Fruit fly (Drosophila melanogaster) whole organism, embryonic: ENCODE measurements around the gene SelT.

Experiments
- Atf6 ChIP-seq: fragments of 200-800 bp; sonication (Bioruptor generic); IDR thresholded peaks from 2 replicates; pipeline ENCODE4 v1.3.6; 2022; ENCODE audit warnings: missing biosample characterization, missing genetic modification characterization
- Bteb2 ChIP-seq: fragments of 200-800 bp; sonication (Bioruptor generic); optimal IDR thresholded peaks from 2 replicates; lab custom pipeline; 2016; ENCODE audit warnings: missing biosample characterization, missing genetic modification characterization
- CG10431 ChIP-seq: fragments of 200-800 bp; sonication (Bioruptor generic); optimal IDR thresholded peaks from 3 replicates; lab custom pipeline; 2018; ENCODE audit warnings: missing biosample characterization, mild to moderate bottlenecking, missing genetic modification characterization
- CG10543 ChIP-seq: fragments of 200-800 bp; sonication (Bioruptor generic); optimal IDR thresholded peaks from 3 replicates; lab custom pipeline; 2017; ENCODE audit warnings: missing biosample characterization, mild to moderate bottlenecking, missing genetic modification characterization, moderate library complexity
- CG11504 ChIP-seq: fragments of 200-800 bp; sonication (Bioruptor generic); optimal IDR thresholded peaks from 3 replicates; lab custom pipeline; 2019; ENCODE audit warnings: missing biosample characterization, mild to moderate bottlenecking, missing genetic modification characterization, moderate library complexity
- CG11696 ChIP-seq: fragments of 200-800 bp; sonication (Bioruptor generic); IDR thresholded peaks from 2 replicates; pipeline ENCODE4 v1.3.6; 2022; ENCODE audit warnings: missing biosample characterization, missing genetic modification characterization
- CG12236 ChIP-seq: fragments of 200-800 bp; sonication (Bioruptor generic); optimal IDR thresholded peaks from 2 replicates; lab custom pipeline; 2016; ENCODE audit warnings: missing biosample characterization, missing genetic modification characterization
- CG12942 ChIP-seq: fragments of 200-800 bp; sonication (Bioruptor generic); optimal IDR thresholded peaks from 3 replicates; lab custom pipeline; 2016; ENCODE audit warnings: missing biosample characterization, missing genetic modification characterization
- CG14860 ChIP-seq: fragments of 200-800 bp; sonication (Bioruptor generic); IDR thresholded peaks from 3 replicates; pipeline ENCODE4 v1.3.6; 2022; ENCODE audit warnings: missing biosample characterization, missing genetic modification characterization; ENCODE audit not compliant: partially characterized antibody
- CG14965 ChIP-seq: fragments of 200-800 bp; sonication (Bioruptor generic); optimal IDR thresholded peaks from 2 replicates; lab custom pipeline; 2016; ENCODE audit warnings: missing biosample characterization, missing genetic modification characterization, borderline replicate concordance
- CG18262 ChIP-seq: fragments of 200-800 bp; optimal IDR thresholded peaks from 3 replicates; lab custom pipeline; 2019; ENCODE audit warnings: missing biosample characterization, mild to moderate bottlenecking, missing genetic modification characterization, moderate library complexity
- CG1832 ChIP-seq: fragments of 200-800 bp; sonication (Bioruptor generic); optimal IDR thresholded peaks from 2 replicates; lab custom pipeline; 2017; ENCODE audit warnings: missing biosample characterization, mild to moderate bottlenecking, missing genetic modification characterization, inconsistent platforms
- CG42726 ChIP-seq: fragments of 200-800 bp; sonication (Bioruptor generic); IDR thresholded peaks from 2 replicates; pipeline ENCODE4 v1.3.6; 2022; ENCODE audit warnings: missing biosample characterization, missing genetic modification characterization; ENCODE audit not compliant: partially characterized antibody
- CG6175 ChIP-seq: fragments of 200-800 bp; sonication (Bioruptor generic); IDR thresholded peaks from 3 replicates; pipeline ENCODE4 v1.3.6; 2022; ENCODE audit warnings: missing biosample characterization, missing genetic modification characterization
- CG6765 ChIP-seq: fragments of 200-800 bp; sonication (Bioruptor generic); optimal IDR thresholded peaks from 3 replicates; lab custom pipeline; 2017; ENCODE audit warnings: missing biosample characterization, mild to moderate bottlenecking, missing genetic modification characterization
- CG7928 ChIP-seq: fragments of 200-800 bp; sonication (Bioruptor generic); optimal IDR thresholded peaks from 2 replicates; lab custom pipeline; 2017; ENCODE audit warnings: missing biosample characterization, mild to moderate bottlenecking, missing genetic modification characterization
- CG9437 ChIP-seq: fragments of 200-800 bp; sonication (Bioruptor generic); optimal IDR thresholded peaks from 2 replicates; lab custom pipeline; 2018; ENCODE audit warnings: missing biosample characterization, mild to moderate bottlenecking, missing genetic modification characterization
- CG9727 ChIP-seq: fragments of 200-800 bp; sonication (Bioruptor generic); optimal IDR thresholded peaks from 3 replicates; lab custom pipeline; 2017; ENCODE audit warnings: missing biosample characterization, mild to moderate bottlenecking, missing genetic modification characterization
- CG9876 ChIP-seq: fragments of 200-800 bp; sonication (Bioruptor generic); optimal IDR thresholded peaks from 2 replicates; lab custom pipeline; 2016; ENCODE audit warnings: missing biosample characterization, missing genetic modification characterization
- CkIIα-i1 ChIP-seq: fragments of 200-800 bp; sonication (Bioruptor generic); IDR thresholded peaks from 2 replicates; pipeline ENCODE4 v1.3.6; 2022; ENCODE audit warnings: missing biosample characterization, missing genetic modification characterization
- Dfd ChIP-seq, 2 experiments: fragments of >200 bp; optimal IDR thresholded peaks; 2 replicates each; lab custom pipeline; 2017; ENCODE audit warnings: missing biosample characterization in 2 of 2, missing genetic modification characterization in 2 of 2
- Elba2 ChIP-seq: fragments of 200-800 bp; sonication (Bioruptor generic); optimal IDR thresholded peaks from 3 replicates; lab custom pipeline; 2016; ENCODE audit warnings: missing biosample characterization, missing genetic modification characterization
- GATAe ChIP-seq: fragments of 200-800 bp; sonication (Bioruptor generic); conservative IDR thresholded peaks from 2 replicates; pipeline ENCODE4 v1.3.6; 2022; ENCODE audit warnings: missing biosample characterization, missing genetic modification characterization
- H15 ChIP-seq: fragments of 200-800 bp; sonication (Bioruptor generic); IDR thresholded peaks from 3 replicates; pipeline ENCODE4 v1.3.6; 2022; ENCODE audit warnings: missing biosample characterization, missing genetic modification characterization
- HmgZ ChIP-seq: fragments of 200-800 bp; sonication (Bioruptor generic); optimal IDR thresholded peaks from 2 replicates; lab custom pipeline; 2018; ENCODE audit warnings: missing biosample characterization, mild to moderate bottlenecking, missing genetic modification characterization
- Myb ChIP-seq: fragments of 200-800 bp; sonication (Bioruptor generic); optimal IDR thresholded peaks from 2 replicates; lab custom pipeline; 2016; ENCODE audit warnings: missing biosample characterization, missing genetic modification characterization
- NFAT ChIP-seq: fragments of 200-800 bp; sonication (Bioruptor generic); IDR thresholded peaks from 2 replicates; pipeline ENCODE4 v1.3.6; 2022; ENCODE audit warnings: missing biosample characterization, missing genetic modification characterization
- Sox100B ChIP-seq: fragments of 200-800 bp; sonication (Bioruptor generic); optimal IDR thresholded peaks from 3 replicates; lab custom pipeline; 2018; ENCODE audit warnings: missing biosample characterization, mild to moderate bottlenecking, missing genetic modification characterization
- TFAM ChIP-seq: fragments of 200-800 bp; sonication (Bioruptor generic); optimal IDR thresholded peaks from 2 replicates; lab custom pipeline; 2017; ENCODE audit warnings: missing biosample characterization, missing genetic modification characterization, inconsistent platforms
- Tbp ChIP-seq: fragments of >200 bp; optimal IDR thresholded peaks from 2 replicates; lab custom pipeline; 2018; ENCODE audit warnings: missing biosample characterization, missing genetic modification characterization
- ap ChIP-seq: fragments of 200-800 bp; sonication (Bioruptor generic); IDR thresholded peaks from 2 replicates; pipeline ENCODE4 v1.3.6; 2022; ENCODE audit warnings: missing biosample characterization, missing genetic modification characterization
- caup ChIP-seq: fragments of 200-800 bp; sonication (Bioruptor generic); optimal IDR thresholded peaks from 3 replicates; lab custom pipeline; 2017; ENCODE audit warnings: missing biosample characterization, mild to moderate bottlenecking, missing genetic modification characterization, moderate library complexity; ENCODE audit not compliant: severe bottlenecking
- chm ChIP-seq: fragments of 200-800 bp; sonication (Bioruptor generic); IDR thresholded peaks from 2 replicates; pipeline ENCODE4 v1.3.6; 2022; ENCODE audit warnings: missing biosample characterization, missing genetic modification characterization
- da ChIP-seq: fragments of 200-800 bp; sonication (Bioruptor generic); optimal IDR thresholded peaks from 2 replicates; lab custom pipeline; 2016; ENCODE audit warnings: missing biosample characterization, missing genetic modification characterization
- fd102C ChIP-seq: fragments of 200-800 bp; sonication (Bioruptor generic); optimal IDR thresholded peaks from 2 replicates; lab custom pipeline; 2018; ENCODE audit warnings: missing biosample characterization, mild to moderate bottlenecking, missing genetic modification characterization, moderate library complexity
- gt ChIP-seq: fragments of 200-800 bp; sonication (Bioruptor generic); IDR thresholded peaks from 2 replicates; pipeline ENCODE4 v1.3.6; 2022; ENCODE audit warnings: missing biosample characterization, missing genetic modification characterization
- ind ChIP-seq: fragments of 200-800 bp; sonication (Bioruptor generic); optimal IDR thresholded peaks from 3 replicates; lab custom pipeline; 2016; ENCODE audit warnings: missing biosample characterization, missing genetic modification characterization
- insv ChIP-seq, 2 experiments: fragments of 200-800 bp; sonication (Bioruptor generic); optimal IDR thresholded peaks; 3 replicates each; lab custom pipeline; 2016 to 2018; ENCODE audit warnings: missing biosample characterization in 2 of 2, missing genetic modification characterization in 2 of 2
- lbe ChIP-seq: fragments of 200-800 bp; sonication (Bioruptor generic); optimal IDR thresholded peaks from 2 replicates; lab custom pipeline; 2016; ENCODE audit warnings: missing biosample characterization, mild to moderate bottlenecking, missing genetic modification characterization
- maf-S ChIP-seq: fragments of 200-800 bp; sonication (Bioruptor generic); optimal IDR thresholded peaks from 2 replicates; lab custom pipeline; 2016; ENCODE audit warnings: missing biosample characterization, missing genetic modification characterization
- mirr ChIP-seq: fragments of 200-800 bp; sonication (Bioruptor generic); optimal IDR thresholded peaks from 3 replicates; lab custom pipeline; 2018; ENCODE audit warnings: missing biosample characterization, mild to moderate bottlenecking, missing genetic modification characterization
- phol ChIP-seq: fragments of 200-800 bp; sonication (Bioruptor generic); optimal IDR thresholded peaks from 3 replicates; lab custom pipeline; 2018; ENCODE audit warnings: missing biosample characterization, mild to moderate bottlenecking, missing genetic modification characterization, moderate library complexity
- pita ChIP-seq: fragments of 200-800 bp; sonication (Bioruptor generic); optimal IDR thresholded peaks from 2 replicates; lab custom pipeline; 2017; ENCODE audit warnings: missing biosample characterization, mild to moderate bottlenecking, missing genetic modification characterization
- ranshi ChIP-seq: fragments of 200-800 bp; sonication (Bioruptor generic); IDR thresholded peaks from 2 replicates; pipeline ENCODE4 v1.3.6; 2022; ENCODE audit warnings: missing biosample characterization, missing genetic modification characterization
- sim ChIP-seq: fragments of 200-800 bp; sonication (Bioruptor generic); IDR thresholded peaks from 2 replicates; pipeline ENCODE4 v1.3.6; 2022; ENCODE audit warnings: missing biosample characterization, missing genetic modification characterization
- slou ChIP-seq: fragments of 200-800 bp; sonication (Bioruptor generic); optimal IDR thresholded peaks from 3 replicates; lab custom pipeline; 2016; ENCODE audit warnings: missing biosample characterization, missing genetic modification characterization
- sug ChIP-seq: fragments of 200-800 bp; optimal IDR thresholded peaks from 2 replicates; lab custom pipeline; 2019; ENCODE audit warnings: missing biosample characterization, mild to moderate bottlenecking, missing genetic modification characterization, moderate library complexity
- wdn ChIP-seq: fragments of 200-800 bp; sonication (Bioruptor generic); IDR thresholded peaks from 2 replicates; pipeline ENCODE4 v1.3.6; 2022; ENCODE audit warnings: missing biosample characterization, missing genetic modification characterization
- zf30C ChIP-seq: fragments of 200-800 bp; sonication (Bioruptor generic); optimal IDR thresholded peaks from 3 replicates; lab custom pipeline; 2018; ENCODE audit warnings: missing biosample characterization, mild to moderate bottlenecking, missing genetic modification characterization
- zfh1 ChIP-seq: fragments of 200-800 bp; sonication (Bioruptor generic); IDR thresholded peaks from 3 replicates; pipeline ENCODE4 v1.3.6; 2022; ENCODE audit warnings: missing biosample characterization, missing genetic modification characterization

The SelT gene

dm6 chr2L:5009306-5010030 lies 1.3 kb upstream of the SelT start, which contains the start of gene Rtnl1 (continued):
- TF ChIP-seq Atf6 (GFP tag; lab: Robert Waterston, UW) (no peak), Dfd (GFP tag; optimal IDR thresholded peaks at IDR 0.05; lab: Kevin White, UChicago) (no peak), wdn (GFP tag; lab: Robert Waterston, UW) (no peak), TFAM (no peak), CkIIα-i1 (no peak), Tbp (GFP tag; lab: Kevin White, UChicago) (peak; percentile 44), caup (peak; percentile 8), insv (GFP tag; optimal IDR thresholded peaks at IDR 0.05; lab: Kevin White, UChicago) (peak; percentile 87 to 98), slou (GFP tag; lab: Kevin White, UChicago) (no peak), mirr (GFP tag; lab: Kevin White, UChicago) (no peak), CG14965 (GFP tag; lab: Kevin White, UChicago) (no peak), CG9727 (GFP tag; lab: Kevin White, UChicago) (peak; percentile 25), CG6175 (0 out of 3 replicates have a peak, but pooled peaks have one; percentile 7), NFAT (GFP tag; lab: Robert Waterston, UW) (peak; percentile 53; the same call in 1 of the 2 replicates), CG6765 (GFP tag; lab: Kevin White, UChicago) (no peak), GATAe (GFP tag; lab: Robert Waterston, UW) (no peak), fd102C (GFP tag; lab: Kevin White, UChicago) (no peak), maf-S (GFP tag; lab: Kevin White, UChicago) (peak; percentile 2), CG10431 (GFP tag; lab: Kevin White, UChicago) (no peak), CG12236 (no peak), zfh1 (GFP tag; lab: Robert Waterston, UW) (no peak), CG12942 (GFP tag; lab: Kevin White, UChicago) (no peak), sug (tag; lab: Kevin White, UChicago) (peak; percentile 63), ind (GFP tag; lab: Kevin White, UChicago) (peak; percentile 11), chm (GFP tag; lab: Robert Waterston, UW) (peak; percentile 48; the same call in 1 of the 2 replicates), Bteb2 (GFP tag; lab: Kevin White, UChicago) (peak; percentile 21), CG9876 (GFP tag; lab: Kevin White, UChicago) (peak; percentile 59), lbe (GFP tag; lab: Kevin White, UChicago) (no peak), CG14860 (GFP tag; lab: Robert Waterston, UW) (peak; percentile 79), CG1832 (GFP tag; lab: Kevin White, UChicago) (no peak), ranshi (GFP tag; lab: Robert Waterston, UW) (no peak), CG11696 (GFP tag; lab: Robert Waterston, UW) (no peak), ap (no peak), phol (tag; lab: Kevin White, UChicago) (peak; percentile 81), pita (peak; percentile 93), sim (no peak), HmgZ (tag; lab: Kevin White, UChicago) (peak; percentile 87), CG11504 (peak; percentile 93), CG18262 (tag; lab: Kevin White, UChicago) (peak; percentile 22), Elba2 (GFP tag; lab: Kevin White, UChicago) (peak; percentile 96), gt (no peak), CG42726 (GFP tag; lab: Robert Waterston, UW) (peak; percentile 95), CG7928 (GFP tag; lab: Kevin White, UChicago) (peak; percentile 49), da (GFP tag; lab: Kevin White, UChicago) (no peak), zf30C (GFP tag; lab: Kevin White, UChicago) (no peak), Sox100B (GFP tag; lab: Kevin White, UChicago) (no peak), CG9437 (GFP tag; lab: Kevin White, UChicago) (no peak), H15 (no peak), CG10543 (peak; percentile 6), Myb (GFP tag; lab: Kevin White, UChicago) (peak; percentile 87)
